Worm (Caenorhabditis elegans) whole organism, L2 larva: Measurements from ENCODE around the gene ppk-2.

Source experiments
- ZK546.5 ChIP-seq: sonication (generic microtip); optimal IDR thresholded peaks from 2 replicates; lab custom pipeline; 2017; ENCODE audit warnings: missing biosample characterization, missing genetic modification characterization
- ama-1 ChIP-seq: fragments of 150-350 bp; optimal IDR thresholded peaks from 2 replicates; lab custom pipeline; 2018; ENCODE audit warnings: inconsistent platforms
- elt-3 ChIP-seq: sonication (generic microtip); optimal IDR thresholded peaks from 2 replicates; lab custom pipeline; 2017; ENCODE audit warnings: missing biosample characterization, missing genetic modification characterization
- mdl-1 ChIP-seq, 2 experiments: fragments of 150-350 bp in 1 of 2; sonication (generic microtip) in 1 of 2; optimal IDR thresholded peaks; 2 replicates each; lab custom pipeline; 2017; ENCODE audit warnings: missing biosample characterization in 2 of 2, missing genetic modification characterization in 2 of 2
- nhr-12 ChIP-seq: fragments of 150-350 bp; optimal IDR thresholded peaks from 2 replicates; lab custom pipeline; 2014; ENCODE audit warnings: missing biosample characterization, missing genetic modification characterization
- nhr-237 ChIP-seq: fragments of 150-350 bp; optimal IDR thresholded peaks from 2 replicates; lab custom pipeline; 2014; ENCODE audit warnings: missing biosample characterization, missing genetic modification characterization
- nhr-25 ChIP-seq: fragments of 150-350 bp; sonication (generic microtip); optimal IDR thresholded peaks from 3 replicates; lab custom pipeline; 2014; ENCODE audit warnings: missing biosample characterization, missing genetic modification characterization
- nhr-77 ChIP-seq: fragments of 150-350 bp; optimal IDR thresholded peaks from 2 replicates; lab custom pipeline; 2014; ENCODE audit warnings: missing biosample characterization, missing genetic modification characterization
- snpc-4 ChIP-seq: fragments of 150-350 bp; optimal IDR thresholded peaks from 2 replicates; lab custom pipeline; 2014; ENCODE audit warnings: missing biosample characterization, missing genetic modification characterization
- unc-39 ChIP-seq: fragments of 150-350 bp; optimal IDR thresholded peaks from 2 replicates; lab custom pipeline; 2014; ENCODE audit warnings: missing biosample characterization, missing genetic modification characterization

- TF ChIP-seq elt-3 (tag; lab: Kevin White, UChicago) (no peak), nhr-12 (tag; lab: Kevin White, UChicago) (no peak), nhr-25 (tag; lab: Kevin White, UChicago) (no peak), snpc-4 (tag; lab: Kevin White, UChicago) (no peak), nhr-77 (tag; lab: Kevin White, UChicago) (no peak), ZK546.5 (tag; lab: Kevin White, UChicago) (no peak), unc-39 (tag; lab: Kevin White, UChicago) (no peak), mdl-1 (tag; optimal IDR thresholded peaks at IDR 0.05; lab: Kevin White, UChicago) (no peak), nhr-237 (tag; lab: Kevin White, UChicago) (no peak), ama-1 (no peak)
These were observed 13.2 kb downstream of the ppk-2 start for ce11 chrIII:2115322-2115721.
